Worm (Caenorhabditis elegans) whole organism, mixed stage, embryonic: ENCODE data around the gene spig-7.

Experiments used
- M03D4.4 ChIP-seq: sonication (generic microtip); optimal IDR thresholded peaks from 2 replicates; lab custom pipeline; 2017; ENCODE audit warnings: mild to moderate bottlenecking, missing genetic modification characterization, missing compliant biosample characterization
- bed-3 ChIP-seq: fragments of 200-800 bp; sonication (Bioruptor generic); optimal IDR thresholded peaks from 3 replicates; lab custom pipeline; 2018; ENCODE audit warnings: mild to moderate bottlenecking, missing genetic modification characterization, moderate library complexity, missing compliant biosample characterization
- blmp-1 ChIP-seq: fragments of 150-350 bp; optimal IDR thresholded peaks from 2 replicates; lab custom pipeline; 2014; ENCODE audit warnings: missing biosample characterization, missing genetic modification characterization
- ceh-39 ChIP-seq: fragments of 150-350 bp; optimal IDR thresholded peaks from 2 replicates; lab custom pipeline; 2014; ENCODE audit warnings: missing biosample characterization, missing genetic modification characterization
- ceh-43 ChIP-seq: fragments of 200-800 bp; sonication (Bioruptor generic); optimal IDR thresholded peaks from 2 replicates; lab custom pipeline; 2018; ENCODE audit warnings: mild to moderate bottlenecking, missing genetic modification characterization, moderate library complexity, missing compliant biosample characterization
- ceh-83 ChIP-seq: fragments of 200-800 bp; sonication (Bioruptor generic); optimal IDR thresholded peaks from 2 replicates; lab custom pipeline; 2018; ENCODE audit warnings: mild to moderate bottlenecking, missing genetic modification characterization, missing compliant biosample characterization
- ces-1 ChIP-seq: fragments of 150-350 bp; optimal IDR thresholded peaks from 2 replicates; lab custom pipeline; 2014; ENCODE audit warnings: missing biosample characterization, missing genetic modification reagents, missing genetic modification characterization
- cnd-1 ChIP-seq: fragments of 200-800 bp; sonication (Bioruptor generic); optimal IDR thresholded peaks from 2 replicates; lab custom pipeline; 2018; ENCODE audit warnings: mild to moderate bottlenecking, missing genetic modification characterization, missing compliant biosample characterization
- drap-1 ChIP-seq: fragments of 200-800 bp; sonication (Bioruptor generic); optimal IDR thresholded peaks from 3 replicates; lab custom pipeline; 2018; ENCODE audit warnings: mild to moderate bottlenecking, missing genetic modification characterization, missing compliant biosample characterization
- elt-1 ChIP-seq: sonication (generic microtip); optimal IDR thresholded peaks from 2 replicates; lab custom pipeline; 2017; ENCODE audit warnings: missing genetic modification characterization, mild to moderate bottlenecking, missing compliant biosample characterization, antibody characterized with exemption, moderate library complexity, borderline replicate concordance; ENCODE audit not compliant: insufficient read depth
- elt-3 ChIP-seq: fragments of 150-350 bp; optimal IDR thresholded peaks from 2 replicates; lab custom pipeline; 2014; ENCODE audit warnings: missing biosample characterization, missing genetic modification characterization
- flh-1 ChIP-seq: fragments of 200-800 bp; sonication (Bioruptor generic); optimal IDR thresholded peaks from 2 replicates; lab custom pipeline; 2018; ENCODE audit warnings: mild to moderate bottlenecking, missing genetic modification characterization, moderate library complexity, missing compliant biosample characterization
- ham-2 ChIP-seq: fragments of 200-800 bp; sonication (Bioruptor generic); optimal IDR thresholded peaks from 2 replicates; lab custom pipeline; 2018; ENCODE audit warnings: mild to moderate bottlenecking, missing genetic modification characterization, missing compliant biosample characterization
- hlh-1 ChIP-seq: fragments of 150-350 bp; optimal IDR thresholded peaks from 2 replicates; lab custom pipeline; 2014; ENCODE audit warnings: missing biosample characterization, missing genetic modification reagents, missing genetic modification characterization
- lin-13 ChIP-seq: fragments of 150-350 bp; optimal IDR thresholded peaks from 2 replicates; lab custom pipeline; 2014; ENCODE audit warnings: missing biosample characterization, missing genetic modification characterization
- lin-32 ChIP-seq: fragments of 200-800 bp; sonication (Bioruptor generic); optimal IDR thresholded peaks from 2 replicates; lab custom pipeline; 2018; ENCODE audit warnings: mild to moderate bottlenecking, missing genetic modification characterization, missing compliant biosample characterization
- lsy-2 ChIP-seq: fragments of 150-350 bp; optimal IDR thresholded peaks from 2 replicates; lab custom pipeline; 2014; ENCODE audit warnings: missing biosample characterization, missing genetic modification characterization
- mab-5 ChIP-seq: fragments of 150-350 bp; optimal IDR thresholded peaks from 2 replicates; lab custom pipeline; 2014; ENCODE audit warnings: missing biosample characterization, missing genetic modification characterization
- mep-1 ChIP-seq: fragments of 150-350 bp; optimal IDR thresholded peaks from 2 replicates; lab custom pipeline; 2017; ENCODE audit warnings: missing biosample characterization, missing genetic modification reagents, missing genetic modification characterization, inconsistent platforms
- mls-2 ChIP-seq: sonication (generic microtip); optimal IDR thresholded peaks from 2 replicates; lab custom pipeline; 2016; ENCODE audit warnings: mild to moderate bottlenecking, missing genetic modification characterization, moderate library complexity, missing compliant biosample characterization
- nhr-2 ChIP-seq: fragments of 150-350 bp; optimal IDR thresholded peaks from 2 replicates; lab custom pipeline; 2014; ENCODE audit warnings: missing biosample characterization, missing genetic modification characterization
- nhr-237 ChIP-seq: fragments of 150-350 bp; optimal IDR thresholded peaks from 2 replicates; lab custom pipeline; 2014; ENCODE audit warnings: missing biosample characterization, missing genetic modification characterization
- nhr-28 ChIP-seq: fragments of 150-350 bp; optimal IDR thresholded peaks from 2 replicates; lab custom pipeline; 2014; ENCODE audit warnings: missing biosample characterization, missing genetic modification characterization
- nhr-76 ChIP-seq: sonication (generic microtip); optimal IDR thresholded peaks from 2 replicates; lab custom pipeline; 2017; ENCODE audit warnings: missing biosample characterization, missing genetic modification characterization
- pha-4 ChIP-seq: fragments of 150-350 bp; optimal IDR thresholded peaks from 2 replicates; lab custom pipeline; 2018; ENCODE audit warnings: missing biosample characterization, missing genetic modification reagents, missing genetic modification characterization
- snpc-4 ChIP-seq: fragments of 150-350 bp; optimal IDR thresholded peaks from 2 replicates; lab custom pipeline; 2014; ENCODE audit warnings: missing biosample characterization, missing genetic modification characterization
- sptf-1 ChIP-seq: sonication (generic microtip); optimal IDR thresholded peaks from 2 replicates; lab custom pipeline; 2017; ENCODE audit warnings: mild to moderate bottlenecking, missing genetic modification characterization, moderate library complexity, missing compliant biosample characterization
- tbx-8 ChIP-seq: fragments of 200-800 bp; sonication (Bioruptor generic); optimal IDR thresholded peaks from 2 replicates; lab custom pipeline; 2018; ENCODE audit warnings: mild to moderate bottlenecking, missing genetic modification characterization, moderate library complexity, missing compliant biosample characterization
- unc-120 ChIP-seq: sonication (generic microtip); optimal IDR thresholded peaks from 2 replicates; lab custom pipeline; 2017; ENCODE audit warnings: missing genetic modification characterization, missing compliant biosample characterization; ENCODE audit not compliant: poor library complexity, severe bottlenecking
- unc-62 ChIP-seq: fragments of 150-350 bp; optimal IDR thresholded peaks from 2 replicates; lab custom pipeline; 2014; ENCODE audit warnings: missing biosample characterization, missing genetic modification reagents, missing genetic modification characterization
- zip-8 ChIP-seq: fragments of 150-350 bp; optimal IDR thresholded peaks from 2 replicates; lab custom pipeline; 2014; ENCODE audit warnings: missing biosample characterization, missing genetic modification characterization
- ztf-11 ChIP-seq: fragments of 150-350 bp; optimal IDR thresholded peaks from 2 replicates; lab custom pipeline; 2014; ENCODE audit warnings: missing biosample characterization, missing genetic modification characterization

Gene spig-7

ce11 chrV:1494469-1494868 is at the start of gene spig-7:
TSS of gene spig-7 (plus strand) at chrV:1494769.
- TF ChIP-seq blmp-1 (tag; lab: Kevin White, UChicago) (no peak), nhr-28 (tag; lab: Kevin White, UChicago) (no peak), lin-32 (GFP tag; lab: Kevin White, UChicago) (no peak), nhr-237 (no peak), mep-1 (tag; lab: Kevin White, UChicago) (no peak), sptf-1 (no peak), mls-2 (tag; lab: Kevin White, UChicago) (no peak), lin-13 (no peak), elt-3 (tag; lab: Kevin White, UChicago) (no peak)

- no peak for TF ChIP-seq nhr-2 (tag; lab: Kevin White, UChicago)
- TF ChIP-seq nhr-76 (tag; lab: Kevin White, UChicago): no peak
- TF ChIP-seq ztf-11: no peak
- TF ChIP-seq tbx-8: no peak
- no peak for TF ChIP-seq elt-1 (tag; lab: Kevin White, UChicago)
- no peak for TF ChIP-seq sptf-1
- no peak for TF ChIP-seq ceh-39 (tag; lab: Kevin White, UChicago)
- TF ChIP-seq lin-32 (GFP tag; lab: Kevin White, UChicago): no peak
- no peak for TF ChIP-seq M03D4.4 (tag; lab: Kevin White, UChicago)
- TF ChIP-seq ceh-83 (GFP tag; lab: Kevin White, UChicago): no peak
- TF ChIP-seq nhr-237: no peak
- no peak for TF ChIP-seq nhr-28 (tag; lab: Kevin White, UChicago)
- TF ChIP-seq ham-2 (GFP tag; lab: Kevin White, UChicago): no peak
- TF ChIP-seq flh-1 (GFP tag; lab: Kevin White, UChicago): no peak
- no peak for TF ChIP-seq snpc-4
- TF ChIP-seq unc-62 (GFP tag; lab: Kevin White, UChicago): no peak
These were observed 49.5 kb upstream of the spig-7 start, which contains the start of gene cnc-5 for ce11 chrV:1445081-1445480. TSS of gene cnc-5 (plus strand) at chrV:1445381.

ce11 chrV:1447079-1447478 is 47.5 kb upstream of the spig-7 start, which contains the start of gene cnc-4:
TSS of gene cnc-4 (plus strand) at chrV:1447195.
- no peak for TF ChIP-seq mab-5 (tag; lab: Kevin White, UChicago)
- no peak for TF ChIP-seq lsy-2
- TF ChIP-seq hlh-1 (tag; lab: Kevin White, UChicago): no peak
- TF ChIP-seq M03D4.4 (tag; lab: Kevin White, UChicago): no peak
- TF ChIP-seq sptf-1: no peak
- TF ChIP-seq unc-120 (tag; lab: Kevin White, UChicago): no peak
- no peak for TF ChIP-seq lin-13
- no peak for TF ChIP-seq mls-2 (tag; lab: Kevin White, UChicago)
- TF ChIP-seq nhr-28 (tag; lab: Kevin White, UChicago): no peak
- no peak for TF ChIP-seq drap-1 (GFP tag; lab: Kevin White, UChicago)
- TF ChIP-seq tbx-8: no peak
- TF ChIP-seq mep-1 (tag; lab: Kevin White, UChicago): no peak
- no peak for TF ChIP-seq elt-1 (tag; lab: Kevin White, UChicago)
- TF ChIP-seq cnd-1 (tag; lab: Kevin White, UChicago): no peak

- no peak for TF ChIP-seq pha-4 (tag; lab: Kevin White, UChicago)
- no peak for TF ChIP-seq ham-2 (GFP tag; lab: Kevin White, UChicago)
- TF ChIP-seq zip-8: no peak
- TF ChIP-seq nhr-28 (tag; lab: Kevin White, UChicago): no peak
- TF ChIP-seq ztf-11: no peak
- TF ChIP-seq ceh-43 (GFP tag; lab: Kevin White, UChicago): no peak
- no peak for TF ChIP-seq ces-1 (GFP tag; lab: Kevin White, UChicago)
- no peak for TF ChIP-seq lsy-2
- TF ChIP-seq M03D4.4 (tag; lab: Kevin White, UChicago): no peak
- TF ChIP-seq flh-1 (GFP tag; lab: Kevin White, UChicago): no peak
These were observed 46.8 kb upstream of the spig-7 start, which contains the start of gene cnc-3 for ce11 chrV:1447724-1448123. TSS of gene cnc-3 (plus strand) at chrV:1448004.

- TF ChIP-seq sptf-1 (no peak), ceh-43 (GFP tag; lab: Kevin White, UChicago) (no peak), lin-13 (no peak), ceh-39 (tag; lab: Kevin White, UChicago) (no peak), drap-1 (GFP tag; lab: Kevin White, UChicago) (no peak), bed-3 (no peak)
These were observed 44.4 kb upstream of the spig-7 start, which contains the start of gene cnc-2 for ce11 chrV:1450160-1450559. TSS of gene cnc-2 (minus strand) at chrV:1450183.
